Worm (Caenorhabditis elegans): ENCODE data around the gene F56H9.9.

F56H9.9 gene

ce11 chrV:12611029-12611428 lies 13.2 kb downstream of the F56H9.9 start, which contains the start of gene cubn-1:
Gene cubn-1 (plus strand): TSS chrV:12611329.
- TF ChIP-seq flt-1 (GFP tag; IDR thresholded peaks at IDR 0.05) = no peak
- TF ChIP-seq pes-1 (GFP tag; IDR thresholded peaks at IDR 0.05) = no peak
- no peak for TF ChIP-seq aly-1 (tag; optimal IDR thresholded peaks at IDR 0.05)
- no peak for TF ChIP-seq sea-1 (GFP tag; conservative IDR thresholded peaks at IDR 0.05)
- TF ChIP-seq F13C5.2 (tag; optimal IDR thresholded peaks at IDR 0.05) = no peak
- TF ChIP-seq tbx-37 (GFP tag; conservative IDR thresholded peaks at IDR 0.05) = no peak
- TF ChIP-seq tbx-11 (GFP tag; IDR thresholded peaks at IDR 0.05) = no peak

ce11 chrV:12609526-12609925 lies 14.7 kb downstream of the F56H9.9 start, which contains the start of gene ZC116.1:
Gene ZC116.1 (plus strand): TSS chrV:12609826.
- TF ChIP-seq hmbx-1 (tag; optimal IDR thresholded peaks at IDR 0.05) (no peak), ceh-13 (GFP tag; optimal IDR thresholded peaks at IDR 0.05) (no peak), hnd-1 (tag; optimal IDR thresholded peaks at IDR 0.05) (no peak), aly-1 (tag; optimal IDR thresholded peaks at IDR 0.05) (no peak), scrt-1 (GFP tag; IDR thresholded peaks at IDR 0.05) (no peak), tbx-37 (GFP tag; conservative IDR thresholded peaks at IDR 0.05) (no peak)

ce11 chrV:12608857-12609256 lies 15.4 kb downstream of the F56H9.9 start, which contains the start of gene ZC116.5:
Gene ZC116.5 (minus strand): TSS chrV:12608957.
- TF ChIP-seq pes-1 (GFP tag; IDR thresholded peaks at IDR 0.05) = no peak
- TF ChIP-seq tra-4 (tag; optimal IDR thresholded peaks at IDR 0.05) = no peak

- TF ChIP-seq ets-7 (tag; optimal IDR thresholded peaks at IDR 0.05) (no peak), ceh-36 (tag; optimal IDR thresholded peaks at IDR 0.05) (no peak), hmbx-1 (tag; optimal IDR thresholded peaks at IDR 0.05) (no peak), aly-1 (tag; optimal IDR thresholded peaks at IDR 0.05) (no peak), pes-1 (GFP tag; IDR thresholded peaks at IDR 0.05) (no peak), tbx-11 (GFP tag; IDR thresholded peaks at IDR 0.05) (no peak), ceh-13 (GFP tag; optimal IDR thresholded peaks at IDR 0.05) (no peak), B0310.2 (tag; optimal IDR thresholded peaks at IDR 0.05) (no peak), hnd-1 (tag; optimal IDR thresholded peaks at IDR 0.05) (no peak), scrt-1 (GFP tag; IDR thresholded peaks at IDR 0.05) (no peak)
Measured at ce11 chrV:12607113-12607512, 17.2 kb downstream of the F56H9.9 start, which contains the start of gene erg-28. Gene erg-28 (plus strand): TSS chrV:12607413.

ce11 chrV:12601835-12602234 lies 22.4 kb downstream of the F56H9.9 start:
- TF ChIP-seq B0310.2 (tag; optimal IDR thresholded peaks at IDR 0.05) (no peak), aly-1 (tag; optimal IDR thresholded peaks at IDR 0.05) (no peak), tra-4 (tag; optimal IDR thresholded peaks at IDR 0.05) (no peak), hnd-1 (tag; optimal IDR thresholded peaks at IDR 0.05) (no peak), scrt-1 (GFP tag; IDR thresholded peaks at IDR 0.05) (no peak), ceh-36 (tag; optimal IDR thresholded peaks at IDR 0.05) (no peak), hmbx-1 (tag; optimal IDR thresholded peaks at IDR 0.05) (no peak), tbx-11 (GFP tag; IDR thresholded peaks at IDR 0.05) (no peak), hmg-4 (GFP tag; optimal IDR thresholded peaks at IDR 0.05) (no peak), ceh-13 (GFP tag; optimal IDR thresholded peaks at IDR 0.05) (no peak), ets-7 (tag; optimal IDR thresholded peaks at IDR 0.05) (no peak), sea-1 (GFP tag; conservative IDR thresholded peaks at IDR 0.05) (no peak), pes-1 (GFP tag; IDR thresholded peaks at IDR 0.05) (no peak), flt-1 (GFP tag; IDR thresholded peaks at IDR 0.05) (no peak), tbx-37 (GFP tag; conservative IDR thresholded peaks at IDR 0.05) (no peak)

ce11 chrV:12599510-12600242 lies 24.6 kb downstream of the F56H9.9 start, which contains the start of gene C14C10.5:
Gene C14C10.5 (plus strand): TSS chrV:12600192.
- TF ChIP-seq aly-1 (tag; optimal IDR thresholded peaks at IDR 0.05) = no peak

- TF ChIP-seq tbx-37 (GFP tag; conservative IDR thresholded peaks at IDR 0.05) (no peak), pes-1 (GFP tag; IDR thresholded peaks at IDR 0.05) (no peak), scrt-1 (GFP tag; IDR thresholded peaks at IDR 0.05) (no peak), tra-4 (tag; optimal IDR thresholded peaks at IDR 0.05) (no peak), ama-1 (optimal IDR thresholded peaks at IDR 0.05) (no peak), tbx-11 (GFP tag; IDR thresholded peaks at IDR 0.05) (no peak), ets-7 (tag; optimal IDR thresholded peaks at IDR 0.05) (no peak), hnd-1 (tag; optimal IDR thresholded peaks at IDR 0.05) (no peak), flt-1 (GFP tag; IDR thresholded peaks at IDR 0.05) (no peak), aly-1 (tag; optimal IDR thresholded peaks at IDR 0.05) (no peak), F13C5.2 (tag; optimal IDR thresholded peaks at IDR 0.05) (no peak), B0310.2 (tag; optimal IDR thresholded peaks at IDR 0.05) (no peak), hmbx-1 (tag; optimal IDR thresholded peaks at IDR 0.05) (no peak), hmg-4 (GFP tag; optimal IDR thresholded peaks at IDR 0.05) (no peak), sea-1 (GFP tag; conservative IDR thresholded peaks at IDR 0.05) (no peak)
Measured at ce11 chrV:12599110-12599509, 25.2 kb downstream of the F56H9.9 start, which contains the start of the genes C14C10.10 and ril-2. Gene C14C10.10 (minus strand): TSS chrV:12599128. Gene ril-2 (minus strand): TSS chrV:12599157.

ce11 chrV:12596795-12597194 lies 27.5 kb downstream of the F56H9.9 start:
- TF ChIP-seq flt-1 (GFP tag; IDR thresholded peaks at IDR 0.05) (peak; percentile 76), pes-1 (GFP tag; IDR thresholded peaks at IDR 0.05) (no peak; the same call in 1 of the 2 replicates), scrt-1 (GFP tag; IDR thresholded peaks at IDR 0.05) (peak; percentile 71), aly-1 (tag; optimal IDR thresholded peaks at IDR 0.05) (peak; percentile 80), hmg-4 (GFP tag; optimal IDR thresholded peaks at IDR 0.05) (peak; percentile 90), tra-4 (tag; optimal IDR thresholded peaks at IDR 0.05) (peak; percentile 65), tbx-11 (GFP tag; IDR thresholded peaks at IDR 0.05) (no peak), B0310.2 (tag; optimal IDR thresholded peaks at IDR 0.05) (peak; percentile 42), ama-1 (optimal IDR thresholded peaks at IDR 0.05) (no peak), hnd-1 (tag; optimal IDR thresholded peaks at IDR 0.05) (peak; percentile 30), F13C5.2 (tag; optimal IDR thresholded peaks at IDR 0.05) (peak; percentile 85), hmbx-1 (tag; optimal IDR thresholded peaks at IDR 0.05) (peak; percentile 43), tbx-37 (GFP tag; conservative IDR thresholded peaks at IDR 0.05) (peak; percentile 47), ets-7 (tag; optimal IDR thresholded peaks at IDR 0.05) (peak; percentile 19), ceh-13 (GFP tag; optimal IDR thresholded peaks at IDR 0.05) (peak; percentile 62), ceh-36 (tag; optimal IDR thresholded peaks at IDR 0.05) (peak; percentile 45), sea-1 (GFP tag; conservative IDR thresholded peaks at IDR 0.05) (peak; percentile 77)

All from whole organism, early embryonic.